Worm (Caenorhabditis elegans) whole organism, late embryonic: ENCODE measurements around the gene aco-1.

Experiments used
- C08G9.2 ChIP-seq: sonication (generic microtip); optimal IDR thresholded peaks from 2 replicates; lab custom pipeline; 2016; ENCODE audit warnings: mild to moderate bottlenecking, missing genetic modification characterization, moderate library complexity, missing compliant biosample characterization
- C38D4.7 ChIP-seq: fragments of 200-800 bp; sonication (Bioruptor generic); optimal IDR thresholded peaks from 2 replicates; lab custom pipeline; 2018; ENCODE audit warnings: mild to moderate bottlenecking, missing genetic modification characterization, moderate library complexity, missing compliant biosample characterization
- F13H6.1 ChIP-seq: sonication (generic microtip); optimal IDR thresholded peaks from 2 replicates; lab custom pipeline; 2016; ENCODE audit warnings: missing genetic modification characterization, missing compliant biosample characterization
- T23F11.4 ChIP-seq: fragments of 200-800 bp; sonication (Bioruptor generic); optimal IDR thresholded peaks from 2 replicates; lab custom pipeline; 2018; ENCODE audit warnings: mild to moderate bottlenecking, missing genetic modification characterization, missing compliant biosample characterization
- ceh-14 ChIP-seq: sonication (generic microtip); optimal IDR thresholded peaks from 2 replicates; lab custom pipeline; 2016; ENCODE audit warnings: missing genotype, missing genetic modification characterization, missing compliant biosample characterization
- ceh-18 ChIP-seq: sonication (generic microtip); optimal IDR thresholded peaks from 2 replicates; lab custom pipeline; 2016; ENCODE audit warnings: missing genetic modification characterization, missing compliant biosample characterization
- ceh-19 ChIP-seq: fragments of 200-800 bp; sonication (Bioruptor generic); optimal IDR thresholded peaks from 2 replicates; lab custom pipeline; 2018; ENCODE audit warnings: mild to moderate bottlenecking, missing genetic modification characterization, missing compliant biosample characterization
- ceh-22 ChIP-seq: sonication (generic microtip); optimal IDR thresholded peaks from 2 replicates; lab custom pipeline; 2017; ENCODE audit warnings: missing biosample characterization, missing genetic modification characterization
- ceh-24 ChIP-seq: sonication (generic microtip); optimal IDR thresholded peaks from 2 replicates; lab custom pipeline; 2016; ENCODE audit warnings: mild to moderate bottlenecking, missing genetic modification characterization, missing compliant biosample characterization
- ceh-30 ChIP-seq: fragments of 150-350 bp; optimal IDR thresholded peaks from 2 replicates; lab custom pipeline; 2014; ENCODE audit warnings: missing biosample characterization, missing genetic modification characterization
- ceh-31 ChIP-seq: sonication (generic microtip); optimal IDR thresholded peaks from 2 replicates; lab custom pipeline; 2016; ENCODE audit warnings: missing genetic modification characterization, missing compliant biosample characterization
- ceh-34 ChIP-seq: sonication (generic microtip); optimal IDR thresholded peaks from 2 replicates; lab custom pipeline; 2016; ENCODE audit warnings: mild to moderate bottlenecking, missing genetic modification characterization, missing compliant biosample characterization
- ceh-6 ChIP-seq: fragments of 200-800 bp; sonication (Bioruptor generic); optimal IDR thresholded peaks from 2 replicates; lab custom pipeline; 2018; ENCODE audit warnings: mild to moderate bottlenecking, missing genetic modification characterization, missing compliant biosample characterization
- che-1 ChIP-seq: sonication (generic microtip); optimal IDR thresholded peaks from 2 replicates; lab custom pipeline; 2016; ENCODE audit warnings: mild to moderate bottlenecking, missing genetic modification characterization, missing compliant biosample characterization
- dve-1 ChIP-seq: sonication (generic microtip); optimal IDR thresholded peaks from 2 replicates; lab custom pipeline; 2017; ENCODE audit warnings: antibody characterized with exemption, mild to moderate bottlenecking, missing genetic modification characterization, missing compliant biosample characterization
- elt-2 ChIP-seq: sonication (generic microtip); optimal IDR thresholded peaks from 2 replicates; lab custom pipeline; 2016; ENCODE audit warnings: missing genetic modification reagents, missing genetic modification characterization, missing compliant biosample characterization
- fax-1 ChIP-seq: sonication (generic microtip); optimal IDR thresholded peaks from 2 replicates; lab custom pipeline; 2016; ENCODE audit warnings: missing genotype, missing genetic modification characterization, missing compliant biosample characterization
- fkh-10 ChIP-seq: fragments of 150-350 bp; optimal IDR thresholded peaks from 2 replicates; lab custom pipeline; 2014; ENCODE audit warnings: missing biosample characterization, missing genetic modification reagents, missing genetic modification characterization
- fkh-6 ChIP-seq: sonication (generic microtip); optimal IDR thresholded peaks from 2 replicates; lab custom pipeline; 2016; ENCODE audit warnings: missing genetic modification characterization, missing compliant biosample characterization
- gmeb-2 ChIP-seq: sonication (generic microtip); optimal IDR thresholded peaks from 2 replicates; lab custom pipeline; 2016; ENCODE audit warnings: missing genetic modification characterization, inconsistent platforms, missing compliant biosample characterization
- hlh-13 ChIP-seq: fragments of 200-800 bp; sonication (Bioruptor generic); optimal IDR thresholded peaks from 2 replicates; lab custom pipeline; 2018; ENCODE audit warnings: mild to moderate bottlenecking, missing genetic modification characterization, missing compliant biosample characterization
- hlh-15 ChIP-seq: sonication (generic microtip); optimal IDR thresholded peaks from 2 replicates; lab custom pipeline; 2016; ENCODE audit warnings: missing genetic modification characterization, missing compliant biosample characterization
- hlh-6 ChIP-seq: sonication (generic microtip); optimal IDR thresholded peaks from 2 replicates; lab custom pipeline; 2016; ENCODE audit warnings: missing genotype, missing genetic modification characterization, missing compliant biosample characterization
- hlh-8 ChIP-seq: sonication (generic microtip); optimal IDR thresholded peaks from 2 replicates; lab custom pipeline; 2016; ENCODE audit warnings: missing genotype, missing genetic modification characterization, missing compliant biosample characterization
- lim-6 ChIP-seq: sonication (generic microtip); optimal IDR thresholded peaks from 2 replicates; lab custom pipeline; 2016; ENCODE audit warnings: missing genetic modification characterization, missing compliant biosample characterization
- lin-11 ChIP-seq: fragments of 200-800 bp; sonication (Bioruptor generic); optimal IDR thresholded peaks from 2 replicates; lab custom pipeline; 2018; ENCODE audit warnings: mild to moderate bottlenecking, missing genetic modification characterization, missing compliant biosample characterization
- madf-2 ChIP-seq: sonication (generic microtip); optimal IDR thresholded peaks from 2 replicates; lab custom pipeline; 2017; ENCODE audit warnings: missing genetic modification characterization, missing compliant biosample characterization
- pat-9 ChIP-seq: fragments of 200-800 bp; sonication (Bioruptor generic); optimal IDR thresholded peaks from 2 replicates; lab custom pipeline; 2018; ENCODE audit warnings: mild to moderate bottlenecking, missing genetic modification characterization, moderate library complexity, missing compliant biosample characterization
- pax-1 ChIP-seq: fragments of 150-350 bp; optimal IDR thresholded peaks from 2 replicates; lab custom pipeline; 2014; ENCODE audit warnings: missing biosample characterization, missing genetic modification characterization
- ref-2 ChIP-seq: sonication (generic microtip); optimal IDR thresholded peaks from 2 replicates; lab custom pipeline; 2016; ENCODE audit warnings: missing genetic modification characterization, missing compliant biosample characterization
- rnt-1 ChIP-seq: sonication (generic microtip); optimal IDR thresholded peaks from 2 replicates; lab custom pipeline; 2016; ENCODE audit warnings: missing genetic modification characterization, missing compliant biosample characterization
- sdc-2 ChIP-seq: sonication (generic microtip); optimal IDR thresholded peaks from 2 replicates; lab custom pipeline; 2016; ENCODE audit warnings: missing genotype, missing genetic modification characterization, missing compliant biosample characterization
- syd-9 ChIP-seq: sonication (generic microtip); optimal IDR thresholded peaks from 2 replicates; lab custom pipeline; 2016; ENCODE audit warnings: mild to moderate bottlenecking, missing genetic modification characterization, moderate library complexity, missing compliant biosample characterization
- tbx-2 ChIP-seq: sonication (generic microtip); optimal IDR thresholded peaks from 2 replicates; lab custom pipeline; 2016; ENCODE audit warnings: missing genetic modification characterization, missing compliant biosample characterization
- tbx-7 ChIP-seq: sonication (generic microtip); optimal IDR thresholded peaks from 2 replicates; lab custom pipeline; 2016; ENCODE audit warnings: missing genotype, missing genetic modification characterization, missing compliant biosample characterization
- ttx-3 ChIP-seq: sonication (generic microtip); optimal IDR thresholded peaks from 2 replicates; lab custom pipeline; 2016; ENCODE audit warnings: missing genetic modification reagents, missing genetic modification characterization, missing compliant biosample characterization
- unc-3 ChIP-seq, 2 experiments: fragments of 200-800 bp in 1 of 2; sonication (Bioruptor generic) in 1 of 2; sonication (generic microtip) in 1 of 2; conservative IDR thresholded peaks in 1 of 2; optimal IDR thresholded peaks in 1 of 2; 2 replicates each; pipeline versions ENCODE4 v1.3.6 to Lab custom; 2016 to 2022; ENCODE audit warnings: missing compliant biosample characterization in 2 of 2, missing genetic modification characterization in 2 of 2, missing genetic modification reagents in 1 of 2
- unc-42 ChIP-seq: sonication (generic microtip); optimal IDR thresholded peaks from 2 replicates; lab custom pipeline; 2016; ENCODE audit warnings: missing genotype, missing genetic modification characterization, missing compliant biosample characterization
- unc-55 ChIP-seq: sonication (generic microtip); optimal IDR thresholded peaks from 2 replicates; lab custom pipeline; 2017; ENCODE audit warnings: missing biosample characterization, missing genetic modification reagents, missing genetic modification characterization
- zip-5 ChIP-seq: sonication (generic microtip); optimal IDR thresholded peaks from 2 replicates; lab custom pipeline; 2016; ENCODE audit warnings: missing genetic modification characterization, missing compliant biosample characterization
- ztf-16 ChIP-seq: sonication (generic microtip); optimal IDR thresholded peaks from 2 replicates; lab custom pipeline; 2017; ENCODE audit warnings: missing genetic modification characterization, missing compliant biosample characterization

Gene aco-1

ce11 chrX:11379135-11379781 lies 39.6 kb downstream of the aco-1 start:
- no peak for TF ChIP-seq lin-11
- TF ChIP-seq ref-2 (tag; lab: Kevin White, UChicago): peak; percentile 38
- peak; percentile 79 for TF ChIP-seq unc-42 (tag; lab: Kevin White, UChicago)
- no peak for TF ChIP-seq fkh-10 (GFP tag; lab: Kevin White, UChicago)
- TF ChIP-seq ceh-18 (tag; lab: Kevin White, UChicago): peak; percentile 89
- peak; percentile 2 for TF ChIP-seq ceh-14
- peak; percentile 58 for TF ChIP-seq unc-55 (GFP tag; lab: Kevin White, UChicago)
- no peak for TF ChIP-seq che-1 (tag; lab: Kevin White, UChicago)
- TF ChIP-seq rnt-1 (tag; lab: Kevin White, UChicago): peak; percentile 82
- no peak for TF ChIP-seq hlh-8 (tag; lab: Kevin White, UChicago)
- peak; percentile 4 for TF ChIP-seq ceh-34 (tag; lab: Kevin White, UChicago)
- TF ChIP-seq F13H6.1 (tag; lab: Kevin White, UChicago): peak; percentile 64
- TF ChIP-seq C08G9.2: peak; percentile 25
- peak; percentile 57 for TF ChIP-seq tbx-2 (tag; lab: Kevin White, UChicago)
- peak; percentile 79 for TF ChIP-seq pat-9 (tag; lab: Kevin White, UChicago)
- no peak for TF ChIP-seq ttx-3 (tag; lab: Kevin White, UChicago)
- TF ChIP-seq T23F11.4 (GFP tag; lab: Kevin White, UChicago): no peak
- TF ChIP-seq ceh-31 (tag; lab: Kevin White, UChicago): peak; percentile 48
- no peak for TF ChIP-seq fax-1 (tag; lab: Kevin White, UChicago)
- TF ChIP-seq dve-1 (tag; lab: Kevin White, UChicago): no peak
- peak; percentile 61 for TF ChIP-seq syd-9 (tag; lab: Kevin White, UChicago)

ce11 chrX:11383359-11383758 lies 43.7 kb downstream of the aco-1 start:
- no peak for TF ChIP-seq ceh-19 (GFP tag; lab: Kevin White, UChicago)
- no peak for TF ChIP-seq hlh-15 (tag; lab: Kevin White, UChicago)
- TF ChIP-seq dve-1 (tag; lab: Kevin White, UChicago): no peak
- no peak for TF ChIP-seq C38D4.7 (GFP tag; lab: Kevin White, UChicago)
- no peak for TF ChIP-seq ceh-30
- no peak for TF ChIP-seq ceh-31 (tag; lab: Kevin White, UChicago)
- TF ChIP-seq ceh-18 (tag; lab: Kevin White, UChicago): no peak
- no peak for TF ChIP-seq pax-1
- TF ChIP-seq madf-2 (tag; lab: Kevin White, UChicago): no peak
- TF ChIP-seq tbx-7 (tag; lab: Kevin White, UChicago): no peak
- no peak for TF ChIP-seq gmeb-2 (tag; lab: Kevin White, UChicago)
- TF ChIP-seq rnt-1 (tag; lab: Kevin White, UChicago): no peak
- no peak for TF ChIP-seq ceh-6 (GFP tag; lab: Kevin White, UChicago)
- TF ChIP-seq ceh-24 (tag; lab: Kevin White, UChicago): no peak
- TF ChIP-seq ztf-16: no peak
- TF ChIP-seq unc-3 (GFP tag; conservative IDR thresholded peaks at IDR 0.05; lab: Robert Waterston, UW): no peak
- TF ChIP-seq unc-3 (tag; optimal IDR thresholded peaks at IDR 0.05; lab: Kevin White, UChicago): no peak
- TF ChIP-seq hlh-13 (GFP tag; lab: Kevin White, UChicago): no peak

- TF ChIP-seq syd-9 (tag; lab: Kevin White, UChicago): peak; percentile 10
- TF ChIP-seq elt-2 (tag; lab: Kevin White, UChicago): peak; percentile 0
- peak; percentile 36 for TF ChIP-seq ceh-31 (tag; lab: Kevin White, UChicago)
- no peak for TF ChIP-seq ceh-22 (tag; lab: Kevin White, UChicago)
- TF ChIP-seq zip-5 (tag; lab: Kevin White, UChicago): no peak
- TF ChIP-seq hlh-6 (tag; lab: Kevin White, UChicago): peak; percentile 66
- no peak for TF ChIP-seq hlh-8 (tag; lab: Kevin White, UChicago)
- TF ChIP-seq fkh-6 (tag; lab: Kevin White, UChicago): peak; percentile 11
- TF ChIP-seq ref-2 (tag; lab: Kevin White, UChicago): peak; percentile 62
- no peak for TF ChIP-seq ztf-16
- TF ChIP-seq ceh-34 (tag; lab: Kevin White, UChicago): peak; percentile 63
- TF ChIP-seq fax-1 (tag; lab: Kevin White, UChicago): peak; percentile 28
- TF ChIP-seq tbx-2 (tag; lab: Kevin White, UChicago): peak; percentile 26
- TF ChIP-seq hlh-13 (GFP tag; lab: Kevin White, UChicago): no peak
- TF ChIP-seq tbx-7 (tag; lab: Kevin White, UChicago): no peak
- peak; percentile 76 for TF ChIP-seq unc-42 (tag; lab: Kevin White, UChicago)
- no peak for TF ChIP-seq hlh-15 (tag; lab: Kevin White, UChicago)
- no peak for TF ChIP-seq pax-1
- TF ChIP-seq lim-6 (tag; lab: Kevin White, UChicago): no peak
- TF ChIP-seq sdc-2: peak; percentile 62
- TF ChIP-seq C08G9.2: peak; percentile 7
Measured at ce11 chrX:11384534-11385441, 45.1 kb downstream of the aco-1 start, which contains the start of the genes F08B12.11 and prmn-1. F08B12.11 (plus strand) TSS chrX:11385054. prmn-1 (plus strand) TSS chrX:11385084.
